Fruit fly (Drosophila melanogaster): ENCODE results near the gene Fit1.

Gene Fit1

DNA sequence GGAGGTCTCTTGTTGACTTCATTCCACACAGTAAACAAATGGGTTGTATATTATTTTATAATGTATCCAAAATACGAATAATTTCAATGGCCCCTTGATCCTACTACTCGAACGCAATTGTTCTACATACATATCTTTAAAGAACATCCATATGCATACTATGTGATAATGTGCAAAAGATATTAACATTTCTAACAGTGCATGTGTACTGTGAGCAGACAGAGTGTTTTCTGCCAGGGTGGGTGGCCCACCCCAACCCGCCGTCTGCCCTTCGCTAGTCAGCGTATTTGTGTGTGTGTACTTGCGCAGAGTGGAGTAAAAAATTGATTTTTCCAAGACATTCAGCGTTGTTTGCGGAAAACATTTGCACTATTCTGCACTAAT, 32.4 kb upstream of the Fit1 start (continued):
- TF ChIP-seq PHDP (tag; optimal IDR thresholded peaks at IDR 0.05), result peak; percentile 69
- peak; percentile 76 for TF ChIP-seq ap (GFP tag; IDR thresholded peaks at IDR 0.05)
- TF ChIP-seq CG12104 (GFP tag; optimal IDR thresholded peaks at IDR 0.05), result no peak
- TF ChIP-seq Hr39 (optimal IDR thresholded peaks at IDR 0.05), result no peak
- TF ChIP-seq CG17912 (GFP tag; optimal IDR thresholded peaks at IDR 0.05), result no peak
- peak; percentile 8 for TF ChIP-seq CG9437 (GFP tag; optimal IDR thresholded peaks at IDR 0.05)
- peak; percentile 67 for TF ChIP-seq CG11247 (GFP tag; IDR thresholded peaks at IDR 0.05)
- TF ChIP-seq ab (GFP tag; optimal IDR thresholded peaks at IDR 0.05), result no peak
- TF ChIP-seq CG1233 (GFP tag; optimal IDR thresholded peaks at IDR 0.05), result peak; percentile 15
- TF ChIP-seq pros (GFP tag; optimal IDR thresholded peaks at IDR 0.05), result no peak
- no peak for TF ChIP-seq gsb (GFP tag; IDR thresholded peaks at IDR 0.05)
- TF ChIP-seq mirr (GFP tag; optimal IDR thresholded peaks at IDR 0.05), result no peak
- peak; percentile 76 for TF ChIP-seq stc (GFP tag; IDR thresholded peaks at IDR 0.05)
- TF ChIP-seq CG12219 (GFP tag; optimal IDR thresholded peaks at IDR 0.05), result peak; percentile 67
- TF ChIP-seq danr (GFP tag; IDR thresholded peaks at IDR 0.05), result peak; percentile 47; the same call in 1 of the 2 replicates
- no peak for TF ChIP-seq CG8478 (optimal IDR thresholded peaks at IDR 0.05)
- peak; percentile 8; the same call in 1 of the 3 replicates for TF ChIP-seq so (GFP tag; IDR thresholded peaks at IDR 0.05)
- TF ChIP-seq crp (GFP tag; optimal IDR thresholded peaks at IDR 0.05), result no peak
- TF ChIP-seq Meics (GFP tag; optimal IDR thresholded peaks at IDR 0.05), result no peak
- TF ChIP-seq CG11695 (GFP tag; IDR thresholded peaks at IDR 0.05), result peak; percentile 79
- no peak for TF ChIP-seq fru (optimal IDR thresholded peaks at IDR 0.05)
- TF ChIP-seq CG2889 (GFP tag; IDR thresholded peaks at IDR 0.05), result peak; percentile 31; the same call in 1 of the 3 replicates
- TF ChIP-seq CG15479 (GFP tag; optimal IDR thresholded peaks at IDR 0.05), result no peak
- TF ChIP-seq ems (GFP tag; optimal IDR thresholded peaks at IDR 0.05), result no peak
- 0 out of 2 replicates have a peak, but pooled peaks have one; percentile 34 for TF ChIP-seq NFAT (GFP tag; IDR thresholded peaks at IDR 0.05)
- no peak for TF ChIP-seq CG1792 (GFP tag; optimal IDR thresholded peaks at IDR 0.05)
- TF ChIP-seq Gug (GFP tag; IDR thresholded peaks at IDR 0.05), result peak; percentile 78
- no peak for TF ChIP-seq scrt (GFP tag; optimal IDR thresholded peaks at IDR 0.05)
- TF ChIP-seq Atf3 (GFP tag; optimal IDR thresholded peaks at IDR 0.05), result no peak
- TF ChIP-seq CG7786 (GFP tag; optimal IDR thresholded peaks at IDR 0.05), result peak; percentile 26
- TF ChIP-seq nom (GFP tag; optimal IDR thresholded peaks at IDR 0.05), result peak; percentile 45
- TF ChIP-seq zen2 (GFP tag; IDR thresholded peaks at IDR 0.05; ENCODE audit: partially characterized antibody), result no peak

- TF ChIP-seq NK7.1 (GFP tag; optimal IDR thresholded peaks at IDR 0.05) (peak; percentile 20), mld (GFP tag; IDR thresholded peaks at IDR 0.05; ENCODE audit: partially characterized antibody) (no peak), cad (GFP tag; optimal IDR thresholded peaks at IDR 0.05) (no peak), pan (optimal IDR thresholded peaks at IDR 0.05) (no peak), pan (GFP tag; optimal IDR thresholded peaks at IDR 0.05 in 1 of 2, IDR thresholded peaks at IDR 0.05 in 1 of 2) (peak in 1 of 2 experiments; percentile 30), scrt (GFP tag; optimal IDR thresholded peaks at IDR 0.05) (peak; percentile 98), Eip74EF (GFP tag; optimal IDR thresholded peaks at IDR 0.05) (peak in 1 of 2 experiments; percentile 27), E2f1 (GFP tag; IDR thresholded peaks at IDR 0.05) (no peak), CG9215 (GFP tag; IDR thresholded peaks at IDR 0.05) (no peak), sd (tag; optimal IDR thresholded peaks at IDR 0.05) (peak; percentile 87), kah (GFP tag; optimal IDR thresholded peaks at IDR 0.05) (peak; percentile 67), nmo (GFP tag; optimal IDR thresholded peaks at IDR 0.05) (no peak), dmrt11E (tag; optimal IDR thresholded peaks at IDR 0.05) (no peak), CG12071 (GFP tag; optimal IDR thresholded peaks at IDR 0.05) (peak; percentile 47), Mad (GFP tag; optimal IDR thresholded peaks at IDR 0.05) (peak; percentile 6), CG17385 (GFP tag; optimal IDR thresholded peaks at IDR 0.05) (peak; percentile 73), CG32772 (GFP tag; IDR thresholded peaks at IDR 0.05) (no peak), CG33213 (GFP tag; optimal IDR thresholded peaks at IDR 0.05) (peak; percentile 23), CG17361 (GFP tag; IDR thresholded peaks at IDR 0.05) (no peak), CG13296 (GFP tag; optimal IDR thresholded peaks at IDR 0.05) (peak; percentile 46), croc (GFP tag; conservative IDR thresholded peaks at IDR 0.05) (no peak), CG31441 (GFP tag; IDR thresholded peaks at IDR 0.05) (no peak), ERR (GFP tag; optimal IDR thresholded peaks at IDR 0.05) (no peak)
Observed at dm6 chr3L:4071561-4072049, 31.8 kb upstream of the Fit1 start, which contains the start of gene wit. TSS of gene wit (minus strand) at chr3L:4071717.
